Worm (Caenorhabditis elegans) whole organism, L2 larva: ENCODE results near the gene T15B7.8.

ENCODE experiments used
- F13H6.1 ChIP-seq: sonication (generic microtip); optimal IDR thresholded peaks from 2 replicates; lab custom pipeline; 2016; ENCODE audit warnings: missing genetic modification characterization, missing compliant biosample characterization
- skn-1 ChIP-seq: sonication (generic microtip); optimal IDR thresholded peaks from 2 replicates; lab custom pipeline; 2017; ENCODE audit warnings: missing biosample characterization, missing genetic modification characterization

The T15B7.8 gene

ce11 chrV:6875795-6876194, 54.2 kb downstream of the T15B7.8 start:
- TF ChIP-seq skn-1 (tag; lab: Kevin White, UChicago) (no peak), F13H6.1 (tag; lab: Kevin White, UChicago) (peak; percentile 3)
